Fruit fly (Drosophila melanogaster) S2 (cell line): Measurements from ENCODE around the gene Prx1.

Source experiments
- CG8478 ChIP-seq: fragments of >200 bp; optimal IDR thresholded peaks from 2 replicates; lab custom pipeline; 2018
- CTCF ChIP-seq, 2 experiments: fragments of >200 bp; optimal IDR thresholded peaks; 2 replicates each; lab custom pipeline; 2018

DNA sequence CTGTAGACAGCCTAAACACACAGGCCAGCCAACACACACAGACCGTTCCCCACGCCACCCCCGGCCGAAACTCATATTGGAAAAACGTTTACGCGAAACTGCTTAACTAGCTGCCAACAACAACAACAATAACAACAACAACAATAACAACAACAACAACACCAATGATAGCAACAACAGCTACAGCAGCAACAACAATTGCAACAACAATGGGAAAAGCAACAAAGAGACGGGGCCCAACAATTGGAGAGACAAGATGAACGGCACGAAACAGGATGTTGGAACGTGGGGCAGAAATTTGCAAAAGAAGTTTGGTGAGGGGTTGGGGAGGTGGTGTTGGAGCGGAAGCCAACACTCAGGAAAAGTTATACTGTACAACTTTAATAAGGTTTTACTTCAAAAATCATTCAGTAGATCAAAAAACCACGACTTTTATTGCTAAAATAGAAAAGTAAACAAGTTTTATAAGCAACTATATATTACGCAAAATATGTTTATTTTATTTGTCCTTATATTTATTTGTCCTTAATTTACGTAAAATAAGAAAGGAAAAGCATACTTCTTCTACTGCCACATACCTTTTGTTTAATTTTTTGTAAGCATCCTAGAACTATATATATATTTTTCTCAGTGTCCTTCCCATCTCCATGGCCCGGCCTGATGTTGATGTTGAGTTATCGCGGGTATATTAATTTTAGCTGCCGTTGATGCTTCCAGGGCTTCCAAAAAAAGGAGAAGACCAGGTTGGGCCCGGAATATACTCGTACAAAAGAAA lies 4.4 kb downstream of the Prx1 start:
- TF ChIP-seq CG8478 (lab: Kevin White, UChicago) (no peak), CTCF (optimal IDR thresholded peaks at IDR 0.05; lab: Kevin White, UChicago) (no peak)
